Worm (Caenorhabditis elegans) whole organism, L3 larva: ENCODE results near the gene M03A1.8.

ENCODE experiments used
- ZK546.5 ChIP-seq: sonication (generic microtip); optimal IDR thresholded peaks from 2 replicates; lab custom pipeline; 2017; ENCODE audit warnings: missing biosample characterization, missing genetic modification characterization
- aly-2 ChIP-seq: fragments of 150-350 bp; optimal IDR thresholded peaks from 2 replicates; lab custom pipeline; 2014; ENCODE audit warnings: missing biosample characterization, missing genetic modification characterization
- ama-1 ChIP-seq: fragments of 150-350 bp; optimal IDR thresholded peaks from 2 replicates; lab custom pipeline; 2018
- ceh-16 ChIP-seq: sonication (generic microtip); optimal IDR thresholded peaks from 2 replicates; lab custom pipeline; 2017; ENCODE audit warnings: missing biosample characterization, missing genetic modification characterization
- ceh-28 ChIP-seq: fragments of 150-350 bp; optimal IDR thresholded peaks from 2 replicates; lab custom pipeline; 2014; ENCODE audit warnings: missing biosample characterization, missing genetic modification reagents, missing genetic modification characterization
- ceh-82 ChIP-seq: fragments of 150-350 bp; optimal IDR thresholded peaks from 2 replicates; lab custom pipeline; 2014; ENCODE audit warnings: missing biosample characterization, missing genetic modification characterization
- egl-5 ChIP-seq: fragments of 150-350 bp; optimal IDR thresholded peaks from 2 replicates; lab custom pipeline; 2017; ENCODE audit warnings: missing biosample characterization, missing genetic modification reagents, missing genetic modification characterization, inconsistent platforms
- elt-1 ChIP-seq: fragments of 150-350 bp; optimal IDR thresholded peaks from 2 replicates; lab custom pipeline; 2014; ENCODE audit warnings: missing biosample characterization, missing genetic modification characterization
- elt-3 ChIP-seq, 3 experiments: fragments of 150-350 bp in 1 of 3; sonication (generic microtip) in 2 of 3; optimal IDR thresholded peaks; 2 replicates in 2 of 3; 4 replicates in 1 of 3; lab custom pipeline; 2014 to 2017; ENCODE audit warnings: missing biosample characterization in 3 of 3, missing genetic modification characterization in 3 of 3
- fkh-2 ChIP-seq: fragments of 150-350 bp; optimal IDR thresholded peaks from 2 replicates; lab custom pipeline; 2014; ENCODE audit warnings: missing biosample characterization, missing genetic modification reagents, missing genetic modification characterization
- fos-1 ChIP-seq: fragments of 150-350 bp; optimal IDR thresholded peaks from 2 replicates; lab custom pipeline; 2014; ENCODE audit warnings: missing biosample characterization, missing genetic modification characterization
- lin-39 ChIP-seq: fragments of 150-350 bp; optimal IDR thresholded peaks from 2 replicates; lab custom pipeline; 2018; ENCODE audit warnings: missing biosample characterization, missing genetic modification reagents, missing genetic modification characterization
- lsy-12 ChIP-seq: sonication (generic microtip); optimal IDR thresholded peaks from 2 replicates; lab custom pipeline; 2016; ENCODE audit warnings: mild to moderate bottlenecking, missing genetic modification characterization, missing compliant biosample characterization
- mdl-1 ChIP-seq: fragments of 150-350 bp; optimal IDR thresholded peaks from 2 replicates; lab custom pipeline; 2014; ENCODE audit warnings: missing biosample characterization, missing genetic modification characterization
- mml-1 ChIP-seq: fragments of 150-350 bp; sonication (generic microtip); optimal IDR thresholded peaks from 3 replicates; lab custom pipeline; 2014; ENCODE audit warnings: missing biosample characterization, missing genetic modification characterization
- nfya-1 ChIP-seq: sonication (generic microtip); optimal IDR thresholded peaks from 2 replicates; lab custom pipeline; 2017; ENCODE audit warnings: missing genetic modification characterization, mild to moderate bottlenecking, missing compliant biosample characterization, antibody characterized with exemption, moderate library complexity; ENCODE audit not compliant: insufficient read depth
- nhr-11 ChIP-seq: fragments of 150-350 bp; optimal IDR thresholded peaks from 2 replicates; lab custom pipeline; 2014; ENCODE audit warnings: missing biosample characterization, missing genetic modification characterization
- nhr-12 ChIP-seq: fragments of 150-350 bp; optimal IDR thresholded peaks from 2 replicates; lab custom pipeline; 2014; ENCODE audit warnings: missing biosample characterization, missing genetic modification characterization
- nhr-23 ChIP-seq: fragments of 150-350 bp; optimal IDR thresholded peaks from 2 replicates; lab custom pipeline; 2014; ENCODE audit warnings: missing biosample characterization, missing genetic modification reagents, missing genetic modification characterization
- nhr-237 ChIP-seq: fragments of 150-350 bp; optimal IDR thresholded peaks from 2 replicates; lab custom pipeline; 2014; ENCODE audit warnings: missing biosample characterization, missing genetic modification characterization
- nhr-25 ChIP-seq: sonication (generic microtip); optimal IDR thresholded peaks from 2 replicates; lab custom pipeline; 2017; ENCODE audit warnings: missing biosample characterization, missing genetic modification characterization
- nhr-67 ChIP-seq: fragments of 150-350 bp; optimal IDR thresholded peaks from 2 replicates; lab custom pipeline; 2014; ENCODE audit warnings: missing biosample characterization, missing genetic modification characterization
- pha-4 ChIP-seq: fragments of 150-350 bp; optimal IDR thresholded peaks from 2 replicates; lab custom pipeline; 2014; ENCODE audit warnings: missing biosample characterization, missing genetic modification reagents, missing genetic modification characterization
- pqm-1 ChIP-seq: fragments of 150-350 bp; optimal IDR thresholded peaks from 2 replicates; lab custom pipeline; 2017; ENCODE audit warnings: missing biosample characterization, missing genetic modification characterization, inconsistent platforms
- skn-1 ChIP-seq: fragments of 150-350 bp; optimal IDR thresholded peaks from 2 replicates; lab custom pipeline; 2014; ENCODE audit warnings: missing biosample characterization, missing genetic modification characterization
- unc-62 ChIP-seq: fragments of 150-350 bp; sonication (generic microtip); optimal IDR thresholded peaks from 4 replicates; lab custom pipeline; 2014; ENCODE audit warnings: missing biosample characterization, missing genetic modification reagents, missing genetic modification characterization
- zag-1 ChIP-seq: fragments of 150-350 bp; optimal IDR thresholded peaks from 2 replicates; lab custom pipeline; 2014; ENCODE audit warnings: missing biosample characterization, missing genetic modification characterization

The M03A1.8 gene

DNA sequence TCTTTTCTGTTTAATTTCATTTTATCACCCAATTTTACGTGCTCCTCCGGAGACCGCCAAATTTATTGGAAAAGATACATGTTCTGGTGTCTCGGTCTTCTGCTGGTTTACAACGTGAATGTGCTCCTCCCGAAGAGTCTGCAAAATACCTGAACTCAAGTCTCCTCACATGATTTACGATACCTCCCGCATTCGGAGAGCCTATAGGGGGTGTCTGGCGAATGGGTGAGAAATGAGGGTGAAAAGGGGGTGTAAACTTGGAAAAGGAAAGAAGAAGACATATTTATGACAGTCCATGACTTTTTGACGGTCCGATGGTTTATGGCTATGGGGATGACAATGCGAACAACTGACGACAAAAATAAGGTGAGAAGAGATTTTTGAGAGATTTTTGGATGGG, 43.8 kb upstream of the M03A1.8 start:
- TF ChIP-seq nhr-67 (tag; lab: Kevin White, UChicago) = no peak
- no peak for TF ChIP-seq fos-1 (tag; lab: Kevin White, UChicago)
- TF ChIP-seq lin-39 (tag; lab: Kevin White, UChicago) = no peak
- no peak for TF ChIP-seq skn-1 (tag; lab: Kevin White, UChicago)
- no peak for TF ChIP-seq aly-2 (tag; lab: Kevin White, UChicago)
- TF ChIP-seq, all 47 proteins: peak for 0

DNA sequence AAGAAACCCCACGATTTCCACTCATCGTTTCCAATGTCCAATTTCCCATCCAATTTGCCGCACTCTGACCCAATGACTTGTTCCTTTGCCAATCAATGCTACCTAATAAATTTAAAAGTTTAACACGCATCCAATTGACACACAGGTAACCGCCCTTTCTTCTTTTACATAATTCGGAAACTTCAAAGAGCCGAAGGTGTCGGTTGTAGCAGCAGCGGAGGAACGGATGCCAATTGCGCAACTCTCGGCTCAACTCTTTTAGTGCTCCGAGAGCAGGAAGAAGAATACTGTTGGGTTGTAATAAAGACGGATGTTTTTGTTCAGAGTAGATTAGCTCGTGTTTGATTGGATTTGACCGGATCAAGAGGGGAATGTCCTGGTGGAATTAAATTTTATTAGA, 42.9 kb upstream of the M03A1.8 start:
- TF ChIP-seq nhr-25 (tag; lab: Kevin White, UChicago) (no peak), mml-1 (tag; lab: Kevin White, UChicago) (no peak), ZK546.5 (tag; lab: Kevin White, UChicago) (no peak), fkh-2 (tag; lab: Kevin White, UChicago) (no peak), mdl-1 (no peak), unc-62 (GFP tag; lab: Kevin White, UChicago) (no peak), ceh-16 (no peak), nfya-1 (tag; lab: Kevin White, UChicago) (no peak), lsy-12 (tag; lab: Kevin White, UChicago) (no peak), nhr-23 (tag; lab: Kevin White, UChicago) (no peak), ama-1 (no peak), elt-1 (tag; lab: Kevin White, UChicago) (no peak), ceh-28 (no peak), nhr-12 (tag; lab: Kevin White, UChicago) (no peak), lin-39 (tag; lab: Kevin White, UChicago) (no peak), aly-2 (tag; lab: Kevin White, UChicago) (no peak), pqm-1 (tag; lab: Kevin White, UChicago) (no peak)

ce11 chrII:4518300-4518907, 41.7 kb upstream of the M03A1.8 start, which contains the start of gene hlh-1:
Gene hlh-1 (plus strand): TSS chrII:4518574.
- TF ChIP-seq fkh-2 (tag; lab: Kevin White, UChicago) = no peak
- peak; percentile 72 for TF ChIP-seq egl-5 (tag; lab: Kevin White, UChicago)
- peak; percentile 72 for TF ChIP-seq nfya-1 (tag; lab: Kevin White, UChicago)
- TF ChIP-seq lin-39 (tag; lab: Kevin White, UChicago) = peak; percentile 55

DNA sequence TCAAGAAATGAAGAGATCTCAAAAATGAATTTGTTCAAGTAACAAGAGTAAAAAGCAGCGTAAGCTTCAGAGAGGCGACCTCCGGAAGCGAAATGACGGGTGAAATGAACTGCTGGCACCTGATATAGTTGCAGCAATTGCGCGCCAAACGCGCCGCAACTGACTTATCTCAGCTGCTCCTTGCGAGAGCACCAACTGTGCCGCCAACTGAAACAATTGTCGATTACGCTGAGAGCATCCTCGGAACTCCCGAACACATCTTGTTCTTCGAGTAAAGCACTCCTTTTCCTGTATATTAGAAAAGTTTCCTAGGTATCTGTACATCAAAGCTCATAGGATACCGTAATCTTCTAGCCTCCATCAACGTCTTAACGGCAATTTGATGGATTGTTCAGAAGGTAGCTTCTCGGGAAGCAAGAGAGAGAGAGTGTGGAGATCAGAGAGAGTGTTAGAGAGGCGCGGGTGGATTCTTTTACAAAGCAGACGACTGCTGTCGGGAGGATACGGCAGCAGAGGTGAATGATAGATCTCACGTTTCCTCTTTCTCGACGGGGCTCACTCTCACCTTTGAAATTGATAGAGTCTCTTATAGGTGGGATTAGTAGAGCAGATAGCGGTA, 40.1 kb upstream of the M03A1.8 start:
- TF ChIP-seq aly-2 (tag; lab: Kevin White, UChicago) (no peak), nhr-11 (tag; lab: Kevin White, UChicago) (peak; percentile 58)

ce11 chrII:4523122-4523672, 36.9 kb upstream of the M03A1.8 start, which contains the start of the genes B0304.4 and B0304.2:
Gene B0304.4 (minus strand): TSS chrII:4523222.
Gene B0304.2 (plus strand): TSS chrII:4523622.
- no peak for TF ChIP-seq elt-3 (tag; optimal IDR thresholded peaks at IDR 0.05; lab: Kevin White, UChicago)
- TF ChIP-seq zag-1 (tag; lab: Kevin White, UChicago) = no peak
- no peak for TF ChIP-seq pha-4 (tag; lab: Kevin White, UChicago)

- no peak for TF ChIP-seq ceh-82 (tag; lab: Kevin White, UChicago)
- TF ChIP-seq ceh-28 = no peak
- TF ChIP-seq mdl-1 = no peak
- TF ChIP-seq nhr-237 (tag; lab: Kevin White, UChicago) = no peak
- no peak for TF ChIP-seq aly-2 (tag; lab: Kevin White, UChicago)
- TF ChIP-seq unc-62 (GFP tag; lab: Kevin White, UChicago) = no peak
- no peak for TF ChIP-seq nhr-11 (tag; lab: Kevin White, UChicago)
- no peak for TF ChIP-seq elt-3 (tag; optimal IDR thresholded peaks at IDR 0.05; lab: Kevin White, UChicago)
- no peak for TF ChIP-seq pha-4 (tag; lab: Kevin White, UChicago)
- TF ChIP-seq egl-5 (tag; lab: Kevin White, UChicago) = no peak
- TF ChIP-seq lin-39 (tag; lab: Kevin White, UChicago) = no peak
Observed at ce11 chrII:4525185-4525584, 35.0 kb upstream of the M03A1.8 start.
